Worm (Caenorhabditis elegans) whole organism, mixed stage, embryonic: Measurements from ENCODE around the gene ZK1320.7.
"Not testable (repeated sequence)": the region's sequence is repeated elsewhere in the genome, so short reads cannot be mapped to it uniquely, and the experiment has no call there.

Source experiments
- M03D4.4 ChIP-seq: sonication (generic microtip); optimal IDR thresholded peaks from 2 replicates; lab custom pipeline; 2017; ENCODE audit warnings: mild to moderate bottlenecking, missing genetic modification characterization, missing compliant biosample characterization
- blmp-1 ChIP-seq: fragments of 150-350 bp; optimal IDR thresholded peaks from 2 replicates; lab custom pipeline; 2014; ENCODE audit warnings: missing biosample characterization, missing genetic modification characterization
- ceh-39 ChIP-seq: fragments of 150-350 bp; optimal IDR thresholded peaks from 2 replicates; lab custom pipeline; 2014; ENCODE audit warnings: missing biosample characterization, missing genetic modification characterization
- ceh-43 ChIP-seq: fragments of 200-800 bp; sonication (Bioruptor generic); optimal IDR thresholded peaks from 2 replicates; lab custom pipeline; 2018; ENCODE audit warnings: mild to moderate bottlenecking, missing genetic modification characterization, moderate library complexity, missing compliant biosample characterization
- ces-1 ChIP-seq: fragments of 150-350 bp; optimal IDR thresholded peaks from 2 replicates; lab custom pipeline; 2014; ENCODE audit warnings: missing biosample characterization, missing genetic modification reagents, missing genetic modification characterization
- elt-3 ChIP-seq: fragments of 150-350 bp; optimal IDR thresholded peaks from 2 replicates; lab custom pipeline; 2014; ENCODE audit warnings: missing biosample characterization, missing genetic modification characterization
- flh-1 ChIP-seq: fragments of 200-800 bp; sonication (Bioruptor generic); optimal IDR thresholded peaks from 2 replicates; lab custom pipeline; 2018; ENCODE audit warnings: mild to moderate bottlenecking, missing genetic modification characterization, moderate library complexity, missing compliant biosample characterization
- ham-2 ChIP-seq: fragments of 200-800 bp; sonication (Bioruptor generic); optimal IDR thresholded peaks from 2 replicates; lab custom pipeline; 2018; ENCODE audit warnings: mild to moderate bottlenecking, missing genetic modification characterization, missing compliant biosample characterization
- hlh-1 ChIP-seq: fragments of 150-350 bp; optimal IDR thresholded peaks from 2 replicates; lab custom pipeline; 2014; ENCODE audit warnings: missing biosample characterization, missing genetic modification reagents, missing genetic modification characterization
- lin-13 ChIP-seq: fragments of 150-350 bp; optimal IDR thresholded peaks from 2 replicates; lab custom pipeline; 2014; ENCODE audit warnings: missing biosample characterization, missing genetic modification characterization
- lin-32 ChIP-seq: fragments of 200-800 bp; sonication (Bioruptor generic); optimal IDR thresholded peaks from 2 replicates; lab custom pipeline; 2018; ENCODE audit warnings: mild to moderate bottlenecking, missing genetic modification characterization, missing compliant biosample characterization
- lsy-2 ChIP-seq: fragments of 150-350 bp; optimal IDR thresholded peaks from 2 replicates; lab custom pipeline; 2014; ENCODE audit warnings: missing biosample characterization, missing genetic modification characterization
- mab-5 ChIP-seq: fragments of 150-350 bp; optimal IDR thresholded peaks from 2 replicates; lab custom pipeline; 2014; ENCODE audit warnings: missing biosample characterization, missing genetic modification characterization
- mep-1 ChIP-seq: fragments of 150-350 bp; optimal IDR thresholded peaks from 2 replicates; lab custom pipeline; 2017; ENCODE audit warnings: missing biosample characterization, missing genetic modification reagents, missing genetic modification characterization, inconsistent platforms
- nhr-2 ChIP-seq: fragments of 150-350 bp; optimal IDR thresholded peaks from 2 replicates; lab custom pipeline; 2014; ENCODE audit warnings: missing biosample characterization, missing genetic modification characterization
- nhr-237 ChIP-seq: fragments of 150-350 bp; optimal IDR thresholded peaks from 2 replicates; lab custom pipeline; 2014; ENCODE audit warnings: missing biosample characterization, missing genetic modification characterization
- sptf-1 ChIP-seq: sonication (generic microtip); optimal IDR thresholded peaks from 2 replicates; lab custom pipeline; 2017; ENCODE audit warnings: mild to moderate bottlenecking, missing genetic modification characterization, moderate library complexity, missing compliant biosample characterization
- tbx-8 ChIP-seq: fragments of 200-800 bp; sonication (Bioruptor generic); optimal IDR thresholded peaks from 2 replicates; lab custom pipeline; 2018; ENCODE audit warnings: mild to moderate bottlenecking, missing genetic modification characterization, moderate library complexity, missing compliant biosample characterization
- unc-39 ChIP-seq: fragments of 150-350 bp; optimal IDR thresholded peaks from 2 replicates; lab custom pipeline; 2014; ENCODE audit warnings: missing biosample characterization, missing genetic modification characterization
- zip-8 ChIP-seq: fragments of 150-350 bp; optimal IDR thresholded peaks from 2 replicates; lab custom pipeline; 2014; ENCODE audit warnings: missing biosample characterization, missing genetic modification characterization

ZK1320.7 gene

DNA sequence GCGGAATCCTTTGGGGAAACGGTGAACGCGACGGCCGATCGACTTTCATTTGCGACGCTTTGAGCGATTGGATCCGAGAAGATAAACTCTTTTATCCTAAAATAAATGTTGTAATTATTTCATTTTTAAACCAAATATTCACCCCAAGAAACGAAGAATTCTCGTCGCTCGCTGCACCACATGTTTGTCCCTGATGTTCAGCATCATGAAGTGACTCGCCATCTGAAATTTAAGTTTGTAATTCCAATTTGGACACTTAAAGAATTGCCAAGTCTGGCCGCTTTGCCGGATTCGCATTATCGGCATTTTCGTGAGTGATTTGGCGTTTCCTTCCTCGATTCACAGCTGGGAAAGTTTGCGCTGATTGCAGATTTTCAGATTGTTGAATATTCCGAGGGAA, 46.5 kb downstream of the ZK1320.7 start, which contains the start of gene Y53C12A.6:
Gene Y53C12A.6 (minus strand): TSS at position 101 of the 400 bp plus-strand sequence.
- TF ChIP-seq blmp-1, result no peak
- TF ChIP-seq elt-3, result no peak
- TF ChIP-seq tbx-8 (GFP tag; lab: Kevin White, UChicago), result no peak
- no peak for TF ChIP-seq lsy-2 (tag; lab: Kevin White, UChicago)
- no peak for TF ChIP-seq ceh-39
- TF ChIP-seq lin-13 (tag; lab: Kevin White, UChicago), result no peak
- no peak for TF ChIP-seq lin-32 (GFP tag; lab: Kevin White, UChicago)
- no peak for TF ChIP-seq sptf-1
- TF ChIP-seq unc-39 (tag; lab: Kevin White, UChicago), result no peak
- TF ChIP-seq hlh-1 (tag; lab: Kevin White, UChicago), result no peak
- no peak for TF ChIP-seq mep-1 (tag; lab: Kevin White, UChicago)
- TF ChIP-seq ham-2 (GFP tag; lab: Kevin White, UChicago), result no peak
- TF ChIP-seq ces-1 (GFP tag; lab: Kevin White, UChicago), result no peak
- TF ChIP-seq zip-8, result no peak
- TF ChIP-seq nhr-2 (tag; lab: Kevin White, UChicago), result no peak
- no peak for TF ChIP-seq ceh-43 (GFP tag; lab: Kevin White, UChicago)
- TF ChIP-seq flh-1 (GFP tag; lab: Kevin White, UChicago), result no peak
- no peak for TF ChIP-seq mab-5
- TF ChIP-seq M03D4.4 (tag; lab: Kevin White, UChicago), result no peak
- TF ChIP-seq nhr-237 (tag; lab: Kevin White, UChicago), result no peak

ce11 chrII:9718631-9719252, 47.3 kb downstream of the ZK1320.7 start, which contains the start of gene Y53C12A.11:
Gene Y53C12A.11 (minus strand): TSS chrII:9718698.
- TF ChIP-seq ceh-39; zip-8; lsy-2 (tag; lab: Kevin White, UChicago): not testable (repeated sequence)
